Fruit fly (Drosophila melanogaster) Kc167 (cell line): ENCODE measurements around the gene CG33947.

Source experiments
- Sin3A ChIP-seq: fragments of >200 bp; optimal IDR thresholded peaks from 2 replicates; lab custom pipeline; 2018; ENCODE audit warnings: missing external identifiers
- psq ChIP-seq: fragments of >200 bp; optimal IDR thresholded peaks from 2 replicates; lab custom pipeline; 2017; ENCODE audit warnings: missing external identifiers
- ttk ChIP-seq: sonication (Bioruptor generic); optimal IDR thresholded peaks from 2 replicates; lab custom pipeline; 2017; ENCODE audit warnings: missing external identifiers

- TF ChIP-seq psq (lab: Kevin White, UChicago) (no peak), Sin3A (no peak), ttk (lab: Kevin White, UChicago) (no peak)
These were observed 25.9 kb upstream of the CG33947 start, which contains the start of gene Mocs1 for dm6 chr3L:11070372-11070854.
